Worm (Caenorhabditis elegans) whole organism, mixed stage, embryonic: ENCODE results near the gene F39D8.3.

Source experiments
- M03D4.4 ChIP-seq: sonication (generic microtip); optimal IDR thresholded peaks from 2 replicates; lab custom pipeline; 2017; ENCODE audit warnings: mild to moderate bottlenecking, missing genetic modification characterization, missing compliant biosample characterization
- blmp-1 ChIP-seq: fragments of 150-350 bp; optimal IDR thresholded peaks from 2 replicates; lab custom pipeline; 2014; ENCODE audit warnings: missing biosample characterization, missing genetic modification characterization
- ceh-43 ChIP-seq: fragments of 200-800 bp; sonication (Bioruptor generic); optimal IDR thresholded peaks from 2 replicates; lab custom pipeline; 2018; ENCODE audit warnings: mild to moderate bottlenecking, missing genetic modification characterization, moderate library complexity, missing compliant biosample characterization
- ceh-83 ChIP-seq: fragments of 200-800 bp; sonication (Bioruptor generic); optimal IDR thresholded peaks from 2 replicates; lab custom pipeline; 2018; ENCODE audit warnings: mild to moderate bottlenecking, missing genetic modification characterization, missing compliant biosample characterization
- ces-1 ChIP-seq: fragments of 150-350 bp; optimal IDR thresholded peaks from 2 replicates; lab custom pipeline; 2014; ENCODE audit warnings: missing biosample characterization, missing genetic modification reagents, missing genetic modification characterization
- cnd-1 ChIP-seq: fragments of 200-800 bp; sonication (Bioruptor generic); optimal IDR thresholded peaks from 2 replicates; lab custom pipeline; 2018; ENCODE audit warnings: mild to moderate bottlenecking, missing genetic modification characterization, missing compliant biosample characterization
- elt-1 ChIP-seq: sonication (generic microtip); optimal IDR thresholded peaks from 2 replicates; lab custom pipeline; 2017; ENCODE audit warnings: missing genetic modification characterization, mild to moderate bottlenecking, missing compliant biosample characterization, antibody characterized with exemption, moderate library complexity, borderline replicate concordance; ENCODE audit not compliant: insufficient read depth
- elt-3 ChIP-seq: fragments of 150-350 bp; optimal IDR thresholded peaks from 2 replicates; lab custom pipeline; 2014; ENCODE audit warnings: missing biosample characterization, missing genetic modification characterization
- flh-1 ChIP-seq: fragments of 200-800 bp; sonication (Bioruptor generic); optimal IDR thresholded peaks from 2 replicates; lab custom pipeline; 2018; ENCODE audit warnings: mild to moderate bottlenecking, missing genetic modification characterization, moderate library complexity, missing compliant biosample characterization
- ham-2 ChIP-seq: fragments of 200-800 bp; sonication (Bioruptor generic); optimal IDR thresholded peaks from 2 replicates; lab custom pipeline; 2018; ENCODE audit warnings: mild to moderate bottlenecking, missing genetic modification characterization, missing compliant biosample characterization
- hlh-1 ChIP-seq: fragments of 150-350 bp; optimal IDR thresholded peaks from 2 replicates; lab custom pipeline; 2014; ENCODE audit warnings: missing biosample characterization, missing genetic modification reagents, missing genetic modification characterization
- lin-13 ChIP-seq: fragments of 150-350 bp; optimal IDR thresholded peaks from 2 replicates; lab custom pipeline; 2014; ENCODE audit warnings: missing biosample characterization, missing genetic modification characterization
- lin-32 ChIP-seq: fragments of 200-800 bp; sonication (Bioruptor generic); optimal IDR thresholded peaks from 2 replicates; lab custom pipeline; 2018; ENCODE audit warnings: mild to moderate bottlenecking, missing genetic modification characterization, missing compliant biosample characterization
- lsy-2 ChIP-seq: fragments of 150-350 bp; optimal IDR thresholded peaks from 2 replicates; lab custom pipeline; 2014; ENCODE audit warnings: missing biosample characterization, missing genetic modification characterization
- mep-1 ChIP-seq: fragments of 150-350 bp; optimal IDR thresholded peaks from 2 replicates; lab custom pipeline; 2017; ENCODE audit warnings: missing biosample characterization, missing genetic modification reagents, missing genetic modification characterization, inconsistent platforms
- nhr-2 ChIP-seq: fragments of 150-350 bp; optimal IDR thresholded peaks from 2 replicates; lab custom pipeline; 2014; ENCODE audit warnings: missing biosample characterization, missing genetic modification characterization
- nhr-237 ChIP-seq: fragments of 150-350 bp; optimal IDR thresholded peaks from 2 replicates; lab custom pipeline; 2014; ENCODE audit warnings: missing biosample characterization, missing genetic modification characterization
- nhr-28 ChIP-seq: fragments of 150-350 bp; optimal IDR thresholded peaks from 2 replicates; lab custom pipeline; 2014; ENCODE audit warnings: missing biosample characterization, missing genetic modification characterization
- nhr-76 ChIP-seq: sonication (generic microtip); optimal IDR thresholded peaks from 2 replicates; lab custom pipeline; 2017; ENCODE audit warnings: missing biosample characterization, missing genetic modification characterization
- pha-4 ChIP-seq: fragments of 150-350 bp; optimal IDR thresholded peaks from 2 replicates; lab custom pipeline; 2018; ENCODE audit warnings: missing biosample characterization, missing genetic modification reagents, missing genetic modification characterization
- snpc-4 ChIP-seq: fragments of 150-350 bp; optimal IDR thresholded peaks from 2 replicates; lab custom pipeline; 2014; ENCODE audit warnings: missing biosample characterization, missing genetic modification characterization
- sptf-1 ChIP-seq: sonication (generic microtip); optimal IDR thresholded peaks from 2 replicates; lab custom pipeline; 2017; ENCODE audit warnings: mild to moderate bottlenecking, missing genetic modification characterization, moderate library complexity, missing compliant biosample characterization
- unc-120 ChIP-seq: sonication (generic microtip); optimal IDR thresholded peaks from 2 replicates; lab custom pipeline; 2017; ENCODE audit warnings: missing genetic modification characterization, missing compliant biosample characterization; ENCODE audit not compliant: poor library complexity, severe bottlenecking
- unc-39 ChIP-seq: fragments of 150-350 bp; optimal IDR thresholded peaks from 2 replicates; lab custom pipeline; 2014; ENCODE audit warnings: missing biosample characterization, missing genetic modification characterization
- zip-8 ChIP-seq: fragments of 150-350 bp; optimal IDR thresholded peaks from 2 replicates; lab custom pipeline; 2014; ENCODE audit warnings: missing biosample characterization, missing genetic modification characterization
- ztf-11 ChIP-seq: fragments of 150-350 bp; optimal IDR thresholded peaks from 2 replicates; lab custom pipeline; 2014; ENCODE audit warnings: missing biosample characterization, missing genetic modification characterization

F39D8.3 gene

DNA sequence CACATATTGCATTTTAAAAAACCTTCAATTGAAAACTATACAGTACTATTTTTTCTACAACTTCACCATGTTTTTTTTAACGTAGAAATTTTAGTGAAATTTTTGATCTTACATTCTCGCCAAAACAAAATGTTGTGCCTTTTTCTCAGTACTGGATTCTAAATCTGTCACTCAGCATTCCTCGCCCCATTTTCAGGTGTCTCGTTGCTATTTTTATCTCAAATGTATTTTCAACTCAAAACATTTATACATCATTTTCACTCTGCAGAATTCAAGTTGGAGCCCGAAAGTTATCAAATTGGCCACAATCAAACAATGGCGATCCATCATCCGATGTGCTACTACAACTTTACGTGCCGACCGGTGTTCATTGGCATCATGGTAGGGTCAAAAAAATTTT, 45.3 kb downstream of the F39D8.3 start, which contains the start of gene sprr-1:
Gene sprr-1, plus strand, starts transcription at position 269 of the 400 bp plus-strand sequence.
- TF ChIP-seq blmp-1, result no peak
- TF ChIP-seq ceh-83 (GFP tag; lab: Kevin White, UChicago), result no peak
- no peak for TF ChIP-seq pha-4 (tag; lab: Kevin White, UChicago)
- TF ChIP-seq nhr-28, result no peak
- TF ChIP-seq cnd-1 (tag; lab: Kevin White, UChicago), result no peak
- no peak for TF ChIP-seq elt-1 (tag; lab: Kevin White, UChicago)
- TF ChIP-seq lin-13 (tag; lab: Kevin White, UChicago), result no peak
- TF ChIP-seq elt-3 (tag; lab: Kevin White, UChicago), result no peak
- TF ChIP-seq sptf-1 (tag; lab: Kevin White, UChicago), result no peak
- TF ChIP-seq hlh-1 (tag; lab: Kevin White, UChicago), result no peak

DNA sequence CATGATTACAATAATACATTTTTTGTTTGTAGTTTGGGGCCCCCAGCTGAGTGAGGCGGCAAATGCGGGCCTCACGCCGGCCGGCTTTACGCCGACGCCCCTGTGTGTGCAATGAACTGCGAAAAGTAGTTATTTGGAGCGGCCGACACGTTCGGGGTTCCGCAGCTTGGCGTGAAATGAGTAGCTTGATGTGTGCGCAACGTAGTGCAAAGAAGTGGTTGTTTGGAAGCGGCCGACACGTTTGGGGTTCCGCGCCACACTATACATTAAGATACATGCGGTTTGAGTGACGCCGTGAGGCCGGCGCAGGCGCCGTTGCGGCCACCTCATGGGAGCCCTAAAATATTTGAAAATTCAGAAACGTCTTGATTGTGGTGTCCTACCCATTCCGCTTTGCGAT, 47.9 kb downstream of the F39D8.3 start:
- TF ChIP-seq snpc-4 (tag; lab: Kevin White, UChicago), result no peak
- TF ChIP-seq pha-4 (tag; lab: Kevin White, UChicago), result no peak
- TF ChIP-seq elt-3 (tag; lab: Kevin White, UChicago), result no peak
- TF ChIP-seq zip-8 (tag; lab: Kevin White, UChicago), result no peak
- no peak for TF ChIP-seq blmp-1
- TF ChIP-seq M03D4.4 (tag; lab: Kevin White, UChicago), result no peak
- TF ChIP-seq nhr-237 (tag; lab: Kevin White, UChicago), result no peak
- no peak for TF ChIP-seq nhr-2 (tag; lab: Kevin White, UChicago)
- TF ChIP-seq unc-39 (tag; lab: Kevin White, UChicago), result no peak
- TF ChIP-seq nhr-76, result no peak
- TF ChIP-seq ham-2 (GFP tag; lab: Kevin White, UChicago), result no peak
- TF ChIP-seq flh-1 (GFP tag; lab: Kevin White, UChicago), result no peak
- TF ChIP-seq elt-1 (tag; lab: Kevin White, UChicago), result no peak
- no peak for TF ChIP-seq ces-1
- TF ChIP-seq hlh-1 (tag; lab: Kevin White, UChicago), result no peak
- TF ChIP-seq ceh-43 (GFP tag; lab: Kevin White, UChicago), result no peak
- TF ChIP-seq lin-32 (GFP tag; lab: Kevin White, UChicago), result no peak
- TF ChIP-seq, all 35 proteins: peak for 0

DNA sequence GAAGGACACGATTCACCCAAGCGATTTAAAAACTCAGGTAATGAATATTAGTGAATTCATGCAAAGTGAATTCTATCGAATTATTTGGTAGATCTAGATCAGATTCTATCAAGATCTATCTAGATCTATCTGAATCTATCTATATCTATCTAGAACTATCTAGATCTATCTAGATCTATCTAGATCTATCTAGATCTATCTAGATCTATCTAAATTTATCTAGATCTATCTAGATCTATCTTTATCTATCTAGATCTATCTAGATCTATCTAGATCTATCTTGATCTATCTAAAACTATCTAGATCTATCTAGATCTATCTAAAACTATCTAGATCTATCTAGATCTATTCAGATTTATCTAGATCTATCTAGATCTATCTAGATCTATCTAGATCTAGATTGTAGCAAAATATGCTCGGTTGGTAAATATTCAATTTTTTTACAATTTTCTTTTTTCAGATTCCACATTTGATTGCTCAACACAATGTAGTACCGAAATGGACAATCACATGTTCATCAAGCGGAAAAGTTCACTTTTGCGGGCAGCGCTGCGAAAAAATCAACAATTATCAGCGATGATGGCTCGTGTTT, 49.3 kb downstream of the F39D8.3 start:
- TF ChIP-seq mep-1 (tag; lab: Kevin White, UChicago), result no peak
- TF ChIP-seq pha-4 (tag; lab: Kevin White, UChicago), result no peak
- TF ChIP-seq lsy-2 (tag; lab: Kevin White, UChicago), result no peak
- TF ChIP-seq elt-1 (tag; lab: Kevin White, UChicago), result peak; percentile 100
- no peak for TF ChIP-seq ces-1
- TF ChIP-seq elt-3 (tag; lab: Kevin White, UChicago), result no peak
- TF ChIP-seq ztf-11, result no peak
- no peak for TF ChIP-seq lin-13 (tag; lab: Kevin White, UChicago)
- no peak for TF ChIP-seq hlh-1 (tag; lab: Kevin White, UChicago)
- no peak for TF ChIP-seq cnd-1 (tag; lab: Kevin White, UChicago)
- TF ChIP-seq flh-1 (GFP tag; lab: Kevin White, UChicago), result no peak
- peak; percentile 41 for TF ChIP-seq ham-2 (GFP tag; lab: Kevin White, UChicago)
- no peak for TF ChIP-seq unc-120
